Worm (Caenorhabditis elegans) whole organism, L4/young adult: Measurements from ENCODE around the gene F53G2.3.

Source experiments
- W03F9.2 ChIP-seq: fragments of 150-350 bp; optimal IDR thresholded peaks from 2 replicates; lab custom pipeline; 2014; ENCODE audit warnings: missing biosample characterization, missing genetic modification characterization
- dao-5 ChIP-seq: sonication (generic microtip); optimal IDR thresholded peaks from 2 replicates; lab custom pipeline; 2016; ENCODE audit warnings: missing genotype, missing genetic modification characterization, moderate library complexity, missing compliant biosample characterization
- him-1 ChIP-seq: sonication (generic microtip); optimal IDR thresholded peaks from 2 replicates; lab custom pipeline; 2016; ENCODE audit warnings: missing genotype, missing genetic modification reagents, missing genetic modification characterization, missing compliant biosample characterization

DNA sequence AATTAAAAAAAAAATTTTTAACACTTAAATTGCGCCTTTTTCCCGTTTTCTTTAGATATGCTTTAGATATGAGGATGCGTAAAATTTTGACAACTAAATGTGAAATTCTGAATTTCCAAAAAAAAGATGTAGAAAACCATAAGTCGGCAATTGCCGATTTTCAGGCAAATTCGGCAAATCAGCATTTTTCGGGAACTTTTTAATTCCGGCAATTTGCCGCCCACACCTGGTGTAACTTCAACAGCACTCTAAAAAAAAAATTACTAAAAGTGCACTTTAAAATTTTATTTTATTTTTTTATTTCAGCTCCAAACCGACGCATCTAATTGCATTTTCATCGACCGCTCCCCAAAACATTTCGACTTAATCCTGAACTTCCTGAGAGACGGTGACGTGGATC lies 50.3 kb downstream of the F53G2.3 start, which contains the start of gene K02F6.6:
- no peak for TF ChIP-seq W03F9.2
- no peak for TF ChIP-seq him-1 (tag; lab: Kevin White, UChicago)
- TF ChIP-seq dao-5 (tag; lab: Kevin White, UChicago), result no peak
